Worm (Caenorhabditis elegans): Measurements from ENCODE around the gene F41H10.1.

ce11 chrIV:5385020-5385419, 2.3 kb downstream of the F41H10.1 start, which contains the start of gene F41H10.12:
- TF ChIP-seq lsy-2 (tag; optimal IDR thresholded peaks at IDR 0.05) (no peak), mxl-3 (GFP tag; optimal IDR thresholded peaks at IDR 0.05) (no peak), ama-1 (optimal IDR thresholded peaks at IDR 0.05) (no peak), pqm-1 (tag; optimal IDR thresholded peaks at IDR 0.05) (no peak), unc-130 (GFP tag; optimal IDR thresholded peaks at IDR 0.05) (no peak)

Measured in whole organism, L4 larva.